Fruit fly (Drosophila melanogaster): ENCODE results near the gene Nna1.
A peak's percentile ranks its signal among the peaks of the same experiment; 100 is the strongest.

Gene Nna1

DNA sequence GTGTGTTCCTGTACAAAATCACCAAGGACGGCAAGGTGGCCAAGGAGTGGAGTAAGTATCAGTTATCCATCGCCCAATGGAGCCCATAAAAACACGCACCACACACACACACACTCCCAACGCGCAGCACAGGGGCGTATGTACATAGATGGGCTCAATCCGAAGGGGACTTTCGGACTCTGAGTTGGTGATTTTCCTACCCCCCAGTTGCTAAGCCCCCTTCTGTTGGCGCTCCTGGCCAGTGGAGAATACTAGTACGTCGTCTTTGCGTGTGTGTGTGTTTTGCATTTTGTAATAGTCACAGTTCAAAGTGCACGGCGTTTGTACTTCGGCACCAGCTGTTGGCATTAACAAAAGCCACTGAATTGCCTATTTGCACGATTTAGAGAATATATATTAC is 48.0 kb downstream of the Nna1 start (continued):
- TF ChIP-seq Ptx1 (GFP tag; IDR thresholded peaks at IDR 0.05), result peak; percentile 86
- TF ChIP-seq CG9817 (tag; optimal IDR thresholded peaks at IDR 0.05), result peak; percentile 84
- TF ChIP-seq B-H2 (GFP tag; optimal IDR thresholded peaks at IDR 0.05), result peak; percentile 88
- no peak for TF ChIP-seq CG7928 (GFP tag; optimal IDR thresholded peaks at IDR 0.05)
- peak; percentile 57 for TF ChIP-seq CG15696 (tag; optimal IDR thresholded peaks at IDR 0.05)
- no peak for TF ChIP-seq Deaf1 (tag; optimal IDR thresholded peaks at IDR 0.05)
- no peak; the same call in 2 of the 3 replicates for TF ChIP-seq CG17361 (GFP tag; IDR thresholded peaks at IDR 0.05)
- TF ChIP-seq CG34224 (GFP tag; IDR thresholded peaks at IDR 0.05; ENCODE audit: partially characterized antibody), result no peak
- TF ChIP-seq CG10565 (GFP tag; optimal IDR thresholded peaks at IDR 0.05), result no peak
- TF ChIP-seq CG2129 (GFP tag; IDR thresholded peaks at IDR 0.05; ENCODE audit: partially characterized antibody), result no peak
- peak; percentile 85 for TF ChIP-seq CG16779 (GFP tag; IDR thresholded peaks at IDR 0.05)
- no peak for TF ChIP-seq CG7271 (tag; optimal IDR thresholded peaks at IDR 0.05)
- TF ChIP-seq Max (GFP tag; optimal IDR thresholded peaks at IDR 0.05), result no peak
- peak; percentile 65 for TF ChIP-seq BtbVII (GFP tag; optimal IDR thresholded peaks at IDR 0.05)
- peak; percentile 17 for TF ChIP-seq kay (GFP tag; optimal IDR thresholded peaks at IDR 0.05)
- TF ChIP-seq dan (GFP tag; IDR thresholded peaks at IDR 0.05), result no peak
- TF ChIP-seq dmrt11E (tag; optimal IDR thresholded peaks at IDR 0.05), result peak; percentile 46
- peak; percentile 78 for TF ChIP-seq bcd (GFP tag; optimal IDR thresholded peaks at IDR 0.05)
- peak; percentile 53; the same call in 1 of the 3 replicates for TF ChIP-seq z (GFP tag; IDR thresholded peaks at IDR 0.05)
- TF ChIP-seq fru (optimal IDR thresholded peaks at IDR 0.05), result no peak
- 0 out of 3 replicates have a peak, but pooled peaks have one; percentile 46 for TF ChIP-seq CG7357 (GFP tag; IDR thresholded peaks at IDR 0.05)
- TF ChIP-seq CG2202 (tag; optimal IDR thresholded peaks at IDR 0.05), result peak; percentile 15
- TF ChIP-seq esg (GFP tag; conservative IDR thresholded peaks at IDR 0.05), result peak; percentile 59; the same call in 1 of the 2 replicates
- TF ChIP-seq BEAF-32 (GFP tag; optimal IDR thresholded peaks at IDR 0.05), result no peak
- TF ChIP-seq Hmr (GFP tag; optimal IDR thresholded peaks at IDR 0.05), result peak; percentile 79
- TF ChIP-seq CG1529 (GFP tag; optimal IDR thresholded peaks at IDR 0.05), result peak; percentile 37
- TF ChIP-seq bigmax (GFP tag; optimal IDR thresholded peaks at IDR 0.05), result no peak
- peak; percentile 34; the same call in 1 of the 3 replicates for TF ChIP-seq croc (GFP tag; conservative IDR thresholded peaks at IDR 0.05)
- TF ChIP-seq CG1233 (GFP tag; optimal IDR thresholded peaks at IDR 0.05), result peak; percentile 56
- TF ChIP-seq abd-A (tag; optimal IDR thresholded peaks at IDR 0.05), result no peak
- no peak for TF ChIP-seq sc (optimal IDR thresholded peaks at IDR 0.05)
- peak; percentile 15 for TF ChIP-seq sc (GFP tag; optimal IDR thresholded peaks at IDR 0.05)
- TF ChIP-seq tgo (GFP tag; IDR thresholded peaks at IDR 0.05), result peak; percentile 79
- TF ChIP-seq CG12236 (GFP tag; optimal IDR thresholded peaks at IDR 0.05), result peak; percentile 49
- peak; percentile 67 for TF ChIP-seq ttk (GFP tag; IDR thresholded peaks at IDR 0.05)
- TF ChIP-seq CG13123 (GFP tag; optimal IDR thresholded peaks at IDR 0.05), result peak; percentile 21
- TF ChIP-seq CoRest (tag; optimal IDR thresholded peaks at IDR 0.05), result peak; percentile 60
- peak; percentile 67 for TF ChIP-seq Fer2 (tag; optimal IDR thresholded peaks at IDR 0.05)
- TF ChIP-seq sens (GFP tag), result peak; percentile 88
- peak; percentile 85 for TF ChIP-seq CG13424 (tag; optimal IDR thresholded peaks at IDR 0.05)
- peak; percentile 57 for TF ChIP-seq CG31224 (GFP tag; IDR thresholded peaks at IDR 0.05)
- peak; percentile 69 for TF ChIP-seq CG6272 (GFP tag; IDR thresholded peaks at IDR 0.05)
- TF ChIP-seq mam (GFP tag; optimal IDR thresholded peaks at IDR 0.05), result peak; percentile 74
- peak; percentile 52 for TF ChIP-seq ftz-f1 (GFP tag; optimal IDR thresholded peaks at IDR 0.05)
- TF ChIP-seq Hand (GFP tag; optimal IDR thresholded peaks at IDR 0.05), result peak; percentile 54
- TF ChIP-seq hbn (GFP tag; IDR thresholded peaks at IDR 0.05; ENCODE audit: partially characterized antibody), result no peak
- TF ChIP-seq CG32532 (GFP tag; IDR thresholded peaks at IDR 0.05), result peak; percentile 91
- no peak for TF ChIP-seq disco-r (GFP tag; optimal IDR thresholded peaks at IDR 0.05)
- TF ChIP-seq cas (GFP tag; IDR thresholded peaks at IDR 0.05), result peak; percentile 59; the same call in 1 of the 2 replicates
- TF ChIP-seq CG11560 (tag; IDR thresholded peaks at IDR 0.05), result peak; percentile 42; the same call in 1 of the 3 replicates
- peak; percentile 55 for TF ChIP-seq CG4617 (GFP tag; optimal IDR thresholded peaks at IDR 0.05; ENCODE audit: borderline replicate concordance)
